Fruit fly (Drosophila melanogaster) whole organism, embryonic: ENCODE measurements around the gene Spec2.
A peak's percentile ranks its signal among the peaks of the same experiment; 100 is the strongest.

ENCODE experiments used
- Asciz ChIP-seq: fragments of 200-800 bp; sonication (Bioruptor generic); optimal IDR thresholded peaks from 2 replicates; lab custom pipeline; 2017; ENCODE audit warnings: missing biosample characterization, mild to moderate bottlenecking, missing genetic modification characterization, missing genetic modification reagents
- Awh ChIP-seq: fragments of 200-800 bp; sonication (Bioruptor generic); IDR thresholded peaks from 2 replicates; pipeline ENCODE4, ENCODE4 v1.3.6; 2022; ENCODE audit warnings: missing biosample characterization, missing genetic modification characterization
- Bdp1 ChIP-seq: fragments of 200-800 bp; sonication (Bioruptor generic); optimal IDR thresholded peaks from 3 replicates; lab custom pipeline; 2016; ENCODE audit warnings: missing biosample characterization, missing genetic modification characterization
- CG10431 ChIP-seq: fragments of 200-800 bp; sonication (Bioruptor generic); optimal IDR thresholded peaks from 3 replicates; lab custom pipeline; 2018; ENCODE audit warnings: missing biosample characterization, mild to moderate bottlenecking, missing genetic modification characterization
- CG10959 ChIP-seq: fragments of 200-800 bp; sonication (Bioruptor generic); IDR thresholded peaks from 2 replicates; pipeline ENCODE4 v1.3.6; 2022; ENCODE audit warnings: missing biosample characterization, missing genetic modification characterization
- CG11560 ChIP-seq: fragments of 200-800 bp; sonication (Bioruptor generic); IDR thresholded peaks from 3 replicates; pipeline ENCODE4 v1.3.6; 2022; ENCODE audit warnings: missing biosample characterization, missing genetic modification characterization
- CG12071 ChIP-seq: fragments of 200-800 bp; sonication (Bioruptor generic); optimal IDR thresholded peaks from 3 replicates; lab custom pipeline; 2018; ENCODE audit warnings: missing biosample characterization, mild to moderate bottlenecking, missing genetic modification characterization
- CG12659 ChIP-seq: fragments of 200-800 bp; sonication (Bioruptor generic); optimal IDR thresholded peaks from 3 replicates; lab custom pipeline; 2017; ENCODE audit warnings: mild to moderate bottlenecking, missing biosample characterization, missing genetic modification reagents, missing genetic modification characterization
- CG13424 ChIP-seq: fragments of 200-800 bp; sonication (Bioruptor generic); optimal IDR thresholded peaks from 2 replicates; lab custom pipeline; 2019; ENCODE audit warnings: missing biosample characterization, mild to moderate bottlenecking, missing genetic modification characterization, moderate library complexity
- CG15696 ChIP-seq: fragments of 200-800 bp; sonication (Bioruptor generic); optimal IDR thresholded peaks from 2 replicates; lab custom pipeline; 2019; ENCODE audit warnings: missing biosample characterization, mild to moderate bottlenecking, missing genetic modification characterization, moderate library complexity
- CG1603 ChIP-seq: fragments of 200-800 bp; sonication (Bioruptor generic); optimal IDR thresholded peaks from 2 replicates; lab custom pipeline; 2019; ENCODE audit warnings: missing biosample characterization, mild to moderate bottlenecking, missing genetic modification characterization, moderate library complexity
- CG17568 ChIP-seq: fragments of 200-800 bp; sonication (Bioruptor generic); optimal IDR thresholded peaks from 2 replicates; lab custom pipeline; 2018; ENCODE audit warnings: missing biosample characterization, mild to moderate bottlenecking, missing genetic modification characterization, moderate library complexity
- CG31224 ChIP-seq: fragments of 200-800 bp; sonication (Bioruptor generic); IDR thresholded peaks from 2 replicates; pipeline ENCODE4 v1.3.6; 2022; ENCODE audit warnings: missing biosample characterization, missing genetic modification characterization
- CG31365 ChIP-seq: fragments of 200-800 bp; sonication (Bioruptor generic); optimal IDR thresholded peaks from 2 replicates; lab custom pipeline; 2018; ENCODE audit warnings: missing biosample characterization, mild to moderate bottlenecking, missing genetic modification characterization
- CG31441 ChIP-seq: fragments of 200-800 bp; sonication (Bioruptor generic); IDR thresholded peaks from 2 replicates; pipeline ENCODE4 v1.3.6; 2022; ENCODE audit warnings: missing biosample characterization, missing genetic modification characterization
- CG4360 ChIP-seq: fragments of 200-800 bp; sonication (Bioruptor generic); IDR thresholded peaks from 2 replicates; pipeline ENCODE4 v1.3.6; 2022; ENCODE audit warnings: missing biosample characterization, missing genetic modification characterization
- CG4820 ChIP-seq: fragments of 200-800 bp; sonication (Bioruptor generic); optimal IDR thresholded peaks from 3 replicates; lab custom pipeline; 2016; ENCODE audit warnings: missing biosample characterization, missing genetic modification characterization
- CG5245 ChIP-seq: fragments of 200-800 bp; sonication (Bioruptor generic); optimal IDR thresholded peaks from 3 replicates; lab custom pipeline; 2016; ENCODE audit warnings: missing biosample characterization, missing genetic modification characterization
- CG7271 ChIP-seq: fragments of 200-800 bp; sonication (Bioruptor generic); optimal IDR thresholded peaks from 2 replicates; lab custom pipeline; 2018; ENCODE audit warnings: missing biosample characterization, mild to moderate bottlenecking, missing genetic modification characterization, moderate library complexity
- CG7372 ChIP-seq: fragments of 200-800 bp; sonication (Bioruptor generic); IDR thresholded peaks from 2 replicates; pipeline ENCODE4 v1.3.6; 2022; ENCODE audit warnings: missing biosample characterization, missing genetic modification characterization
- CG7786 ChIP-seq: fragments of 200-800 bp; sonication (Bioruptor generic); optimal IDR thresholded peaks from 2 replicates; lab custom pipeline; 2016; ENCODE audit warnings: missing biosample characterization, missing genetic modification characterization
- CG9932 ChIP-seq: fragments of 200-800 bp; sonication (Bioruptor generic); IDR thresholded peaks from 2 replicates; pipeline ENCODE4 v1.3.6; 2022; ENCODE audit warnings: missing biosample characterization, missing genetic modification characterization
- Dip2 ChIP-seq: fragments of 200-800 bp; sonication (Bioruptor generic); IDR thresholded peaks from 2 replicates; pipeline ENCODE4 v1.3.6; 2022; ENCODE audit warnings: missing biosample characterization, missing genetic modification characterization
- Doc2 ChIP-seq: fragments of 200-800 bp; sonication (Bioruptor generic); IDR thresholded peaks from 2 replicates; pipeline ENCODE4 v1.3.6; 2022; ENCODE audit warnings: missing biosample characterization, missing genetic modification characterization
- Fer1 ChIP-seq: fragments of 200-800 bp; sonication (Bioruptor generic); optimal IDR thresholded peaks from 2 replicates; lab custom pipeline; 2017; ENCODE audit warnings: missing biosample characterization, mild to moderate bottlenecking, missing genetic modification characterization
- HLH54F ChIP-seq: fragments of 200-800 bp; sonication (Bioruptor generic); optimal IDR thresholded peaks from 3 replicates; lab custom pipeline; 2016; ENCODE audit warnings: missing biosample characterization, missing genetic modification characterization
- Hand ChIP-seq: fragments of 200-800 bp; sonication (Bioruptor generic); optimal IDR thresholded peaks from 2 replicates; lab custom pipeline; 2017; ENCODE audit warnings: mild to moderate bottlenecking, missing biosample characterization, missing genetic modification reagents, missing genetic modification characterization
- MBD-R2 ChIP-seq: fragments of 200-800 bp; sonication (Bioruptor generic); IDR thresholded peaks from 2 replicates; pipeline ENCODE4 v1.3.6; 2022; ENCODE audit warnings: missing biosample characterization, missing genetic modification characterization
- NC2β ChIP-seq: fragments of 200-800 bp; sonication (Bioruptor generic); optimal IDR thresholded peaks from 2 replicates; lab custom pipeline; 2016; ENCODE audit warnings: missing biosample characterization, missing genetic modification characterization
- Rfx ChIP-seq: fragments of 200-800 bp; sonication (Bioruptor generic); IDR thresholded peaks from 2 replicates; pipeline ENCODE4 v1.3.6; 2022; ENCODE audit warnings: missing biosample characterization, missing genetic modification characterization
- Sin3A ChIP-seq: fragments of >200 bp; optimal IDR thresholded peaks from 2 replicates; lab custom pipeline; 2018
- Spps ChIP-seq: fragments of 200-800 bp; sonication (Bioruptor generic); optimal IDR thresholded peaks from 2 replicates; lab custom pipeline; 2018; ENCODE audit warnings: missing biosample characterization, mild to moderate bottlenecking, missing genetic modification characterization
- Sry-δ ChIP-seq: fragments of 200-800 bp; sonication (Bioruptor generic); optimal IDR thresholded peaks from 2 replicates; lab custom pipeline; 2016; ENCODE audit warnings: missing biosample characterization, missing genetic modification characterization
- al ChIP-seq: fragments of 200-800 bp; sonication (Bioruptor generic); IDR thresholded peaks from 2 replicates; pipeline ENCODE4 v1.3.6; 2022; ENCODE audit warnings: missing biosample characterization, missing genetic modification characterization
- ara ChIP-seq: fragments of 200-800 bp; sonication (Bioruptor generic); IDR thresholded peaks from 2 replicates; pipeline ENCODE4 v1.3.6; 2022; ENCODE audit warnings: missing biosample characterization, missing genetic modification characterization
- ase ChIP-seq: fragments of 200-800 bp; sonication (Bioruptor generic); IDR thresholded peaks from 3 replicates; pipeline ENCODE4 v1.3.6; 2022; ENCODE audit warnings: missing biosample characterization, missing genetic modification characterization
- crp ChIP-seq, 2 experiments: fragments of 200-800 bp; sonication (Bioruptor generic); optimal IDR thresholded peaks; 2 replicates in 1 of 2; 3 replicates in 1 of 2; lab custom pipeline; 2017; ENCODE audit warnings: missing biosample characterization in 2 of 2, missing genetic modification characterization in 2 of 2, mild to moderate bottlenecking in 1 of 2, moderate library complexity in 1 of 2
- ftz-f1 ChIP-seq: fragments of 200-800 bp; sonication (Bioruptor generic); optimal IDR thresholded peaks from 2 replicates; lab custom pipeline; 2016; ENCODE audit warnings: missing biosample characterization, missing genetic modification characterization
- lilli ChIP-seq: fragments of 200-800 bp; sonication (Bioruptor generic); optimal IDR thresholded peaks from 3 replicates; lab custom pipeline; 2016; ENCODE audit warnings: missing biosample characterization, missing genetic modification characterization
- lov ChIP-seq, 2 experiments: fragments of 200-800 bp in 1 of 2; fragments of >200 bp in 1 of 2; sonication (Bioruptor generic) in 1 of 2; IDR thresholded peaks in 1 of 2; optimal IDR thresholded peaks in 1 of 2; 2 replicates in 1 of 2; 3 replicates in 1 of 2; pipeline versions ENCODE4 v1.3.6 to Lab custom; 2017 to 2022; ENCODE audit warnings: missing biosample characterization in 1 of 2, missing genetic modification characterization in 1 of 2
- odd ChIP-seq: fragments of 200-800 bp; sonication (Bioruptor generic); optimal IDR thresholded peaks from 2 replicates; lab custom pipeline; 2017; ENCODE audit warnings: missing biosample characterization, mild to moderate bottlenecking, missing genetic modification characterization
- onecut ChIP-seq: fragments of 200-800 bp; sonication (Bioruptor generic); IDR thresholded peaks from 2 replicates; pipeline ENCODE4 v1.3.6; 2022; ENCODE audit warnings: missing biosample characterization, missing genetic modification characterization
- org-1 ChIP-seq: fragments of 200-800 bp; sonication (Bioruptor generic); optimal IDR thresholded peaks from 2 replicates; lab custom pipeline; 2017; ENCODE audit warnings: missing biosample characterization, missing genetic modification characterization
- peb ChIP-seq: fragments of 200-800 bp; sonication (Bioruptor generic); IDR thresholded peaks from 2 replicates; pipeline ENCODE4 v1.3.6; 2022; ENCODE audit warnings: missing biosample characterization, missing genetic modification characterization
- phol ChIP-seq: fragments of 200-800 bp; sonication (Bioruptor generic); optimal IDR thresholded peaks from 3 replicates; lab custom pipeline; 2018; ENCODE audit warnings: missing biosample characterization, mild to moderate bottlenecking, missing genetic modification characterization, moderate library complexity
- pnt ChIP-seq: fragments of 200-800 bp; sonication (Bioruptor generic); optimal IDR thresholded peaks from 3 replicates; lab custom pipeline; 2016; ENCODE audit warnings: missing biosample characterization, missing genetic modification characterization
- prd ChIP-seq, 3 experiments: fragments of >200 bp in 2 of 3; fragments of 200-800 bp in 1 of 3; sonication (Bioruptor generic) in 1 of 3; optimal IDR thresholded peaks in 2 of 3; IDR thresholded peaks in 1 of 3; 2 replicates in 2 of 3; 3 replicates in 1 of 3; pipeline versions ENCODE4 v1.3.6 to Lab custom; 2017 to 2022; ENCODE audit warnings: missing biosample characterization in 1 of 3, missing genetic modification characterization in 1 of 3
- tap ChIP-seq: fragments of 200-800 bp; optimal IDR thresholded peaks from 3 replicates; lab custom pipeline; 2019; ENCODE audit warnings: missing biosample characterization, mild to moderate bottlenecking, missing genetic modification characterization, moderate library complexity
- z ChIP-seq: fragments of 200-800 bp; sonication (Bioruptor generic); IDR thresholded peaks from 3 replicates; pipeline ENCODE4 v1.3.6; 2022; ENCODE audit warnings: missing biosample characterization, missing genetic modification characterization
- zfh2 ChIP-seq: fragments of 200-800 bp; sonication (Bioruptor generic); optimal IDR thresholded peaks from 2 replicates; lab custom pipeline; 2016; ENCODE audit warnings: missing biosample characterization, missing genetic modification characterization

Gene Spec2

dm6 chr3R:5570635-5571436, 53.1 kb downstream of the Spec2 start, which contains the start of gene CRMP:
Gene CRMP, plus strand, starts transcription at chr3R:5571108.
- TF ChIP-seq CG11560 (tag; lab: Robert Waterston, UW) (no peak), CG7786 (GFP tag; lab: Kevin White, UChicago) (no peak), ase (GFP tag; lab: Robert Waterston, UW) (no peak), zfh2 (GFP tag; lab: Kevin White, UChicago) (no peak), al (GFP tag; lab: Robert Waterston, UW) (no peak), prd (optimal IDR thresholded peaks at IDR 0.05; lab: Kevin White, UChicago) (no peak), prd (GFP tag; IDR thresholded peaks at IDR 0.05; lab: Robert Waterston, UW) (no peak), CG7372 (GFP tag; lab: Robert Waterston, UW) (no peak), lov (optimal IDR thresholded peaks at IDR 0.05; lab: Kevin White, UChicago) (no peak), lov (GFP tag; IDR thresholded peaks at IDR 0.05; lab: Robert Waterston, UW) (no peak), crp (GFP tag; optimal IDR thresholded peaks at IDR 0.05; lab: Kevin White, UChicago) (peak in 1 of 2 experiments; percentile 60), ftz-f1 (GFP tag; lab: Kevin White, UChicago) (no peak), CG31441 (GFP tag; lab: Robert Waterston, UW) (no peak), pnt (GFP tag; lab: Kevin White, UChicago) (no peak), lilli (GFP tag; lab: Kevin White, UChicago) (no peak), Dip2 (GFP tag; lab: Robert Waterston, UW) (no peak), Awh (no peak), z (GFP tag; lab: Robert Waterston, UW) (no peak), CG12071 (GFP tag; lab: Kevin White, UChicago) (no peak), CG7271 (tag; lab: Kevin White, UChicago) (no peak), CG31224 (no peak), CG10431 (GFP tag; lab: Kevin White, UChicago) (no peak), ara (GFP tag; lab: Robert Waterston, UW) (no peak), Sin3A (lab: Kevin White, UChicago) (no peak), CG17568 (GFP tag; lab: Kevin White, UChicago) (peak; percentile 49), Asciz (GFP tag; lab: Kevin White, UChicago) (peak; percentile 4), CG13424 (tag; lab: Kevin White, UChicago) (no peak), onecut (GFP tag; lab: Robert Waterston, UW) (no peak), Bdp1 (no peak), CG10959 (GFP tag; lab: Robert Waterston, UW) (no peak), Sry-δ (GFP tag; lab: Kevin White, UChicago) (no peak), org-1 (GFP tag; lab: Kevin White, UChicago) (no peak), HLH54F (GFP tag; lab: Kevin White, UChicago) (no peak), CG12659 (GFP tag; lab: Kevin White, UChicago) (peak; percentile 25), MBD-R2 (GFP tag; lab: Robert Waterston, UW) (no peak), Rfx (GFP tag; lab: Robert Waterston, UW) (no peak), phol (tag; lab: Kevin White, UChicago) (peak; percentile 38), CG31365 (tag; lab: Kevin White, UChicago) (no peak), Hand (no peak), CG9932 (GFP tag; lab: Robert Waterston, UW) (no peak), tap (tag; lab: Kevin White, UChicago) (no peak), CG4360 (GFP tag; lab: Robert Waterston, UW) (no peak), Spps (tag; lab: Kevin White, UChicago) (no peak), odd (peak; percentile 31), NC2β (GFP tag; lab: Kevin White, UChicago) (no peak), CG1603 (no peak), peb (GFP tag; lab: Robert Waterston, UW) (no peak), CG15696 (no peak), CG4820 (GFP tag; lab: Kevin White, UChicago) (no peak), Doc2 (no peak), CG5245 (GFP tag; lab: Kevin White, UChicago) (no peak), Fer1 (GFP tag; lab: Kevin White, UChicago) (peak; percentile 36)
